Fruit fly (Drosophila melanogaster): ENCODE measurements around the gene Akap200.

The Akap200 gene

dm6 chr2L:8464107-8464582 is 48.7 kb downstream of the Akap200 start, which contains the start of gene prg (continued):
- no peak for TF ChIP-seq CG17912 (GFP tag; optimal IDR thresholded peaks at IDR 0.05)
- no peak for TF ChIP-seq CG1832 (GFP tag; optimal IDR thresholded peaks at IDR 0.05)
- TF ChIP-seq CG7271 (tag; optimal IDR thresholded peaks at IDR 0.05), result no peak
- no peak for TF ChIP-seq CG10959 (GFP tag; IDR thresholded peaks at IDR 0.05)
- TF ChIP-seq ken (GFP tag; IDR thresholded peaks at IDR 0.05), result peak; percentile 28; the same call in 1 of the 3 replicates
- TF ChIP-seq CG8944 (GFP tag; optimal IDR thresholded peaks at IDR 0.05), result peak; percentile 35
- TF ChIP-seq NC2α (GFP tag; optimal IDR thresholded peaks at IDR 0.05), result peak; percentile 42
- peak; percentile 74 for TF ChIP-seq CG30403 (GFP tag; optimal IDR thresholded peaks at IDR 0.05)
- TF ChIP-seq CG1529 (GFP tag; optimal IDR thresholded peaks at IDR 0.05), result peak; percentile 37
- TF ChIP-seq ase (GFP tag; IDR thresholded peaks at IDR 0.05), result no peak
- TF ChIP-seq dpn (GFP tag; optimal IDR thresholded peaks at IDR 0.05), result peak; percentile 33 to 70
- no peak for TF ChIP-seq jigr1 (GFP tag; IDR thresholded peaks at IDR 0.05)
- TF ChIP-seq lab (GFP tag; optimal IDR thresholded peaks at IDR 0.05), result peak; percentile 79
- TF ChIP-seq CG10565 (GFP tag; optimal IDR thresholded peaks at IDR 0.05), result no peak
- TF ChIP-seq ham (GFP tag; IDR thresholded peaks at IDR 0.05), result no peak
- no peak; the same call in 1 of the 2 replicates for TF ChIP-seq Adf1 (GFP tag; IDR thresholded peaks at IDR 0.05)
- no peak for TF ChIP-seq emc (GFP tag; optimal IDR thresholded peaks at IDR 0.05)
- peak; percentile 95 for TF ChIP-seq CG16813 (GFP tag; IDR thresholded peaks at IDR 0.05; ENCODE audit: partially characterized antibody)
- TF ChIP-seq Mad (GFP tag; optimal IDR thresholded peaks at IDR 0.05), result peak; percentile 40
- TF ChIP-seq Sry-δ (GFP tag; optimal IDR thresholded peaks at IDR 0.05), result peak; percentile 77
- TF ChIP-seq Dip2 (GFP tag; IDR thresholded peaks at IDR 0.05), result no peak
- peak; percentile 26 for TF ChIP-seq Six4 (GFP tag; optimal IDR thresholded peaks at IDR 0.05)
- no peak for TF ChIP-seq Ravus (GFP tag; IDR thresholded peaks at IDR 0.05)
- no peak for TF ChIP-seq br (optimal IDR thresholded peaks at IDR 0.05)
- no peak for TF ChIP-seq Drgx (GFP tag; IDR thresholded peaks at IDR 0.05)
- 0 out of 2 replicates have a peak, but pooled peaks have one; percentile 30 for TF ChIP-seq CG10321 (GFP tag; IDR thresholded peaks at IDR 0.05)
- no peak for TF ChIP-seq lov (optimal IDR thresholded peaks at IDR 0.05)
- no peak for TF ChIP-seq lov (GFP tag; IDR thresholded peaks at IDR 0.05)
- TF ChIP-seq wek (GFP tag; optimal IDR thresholded peaks at IDR 0.05), result no peak
- TF ChIP-seq nerfin-2 (GFP tag; IDR thresholded peaks at IDR 0.05; ENCODE audit: partially characterized antibody), result peak; percentile 94
- TF ChIP-seq CG12942 (GFP tag; optimal IDR thresholded peaks at IDR 0.05), result peak; percentile 1
- no peak for TF ChIP-seq p53 (GFP tag; optimal IDR thresholded peaks at IDR 0.05)
- TF ChIP-seq CTCF (GFP tag; optimal IDR thresholded peaks at IDR 0.05), result no peak
- peak; percentile 79 for TF ChIP-seq CG7839 (tag; optimal IDR thresholded peaks at IDR 0.05)
- TF ChIP-seq NFAT (GFP tag; IDR thresholded peaks at IDR 0.05), result peak; percentile 52
- TF ChIP-seq sens (GFP tag), result peak; percentile 97
- TF ChIP-seq CG32767 (GFP tag; IDR thresholded peaks at IDR 0.05), result peak; percentile 41; the same call in 1 of the 2 replicates
- TF ChIP-seq Dll (GFP tag; IDR thresholded peaks at IDR 0.05; ENCODE audit: partially characterized antibody), result peak; percentile 97
- peak; percentile 57 for TF ChIP-seq CG1603 (tag; optimal IDR thresholded peaks at IDR 0.05)
- TF ChIP-seq NK7.1 (GFP tag; optimal IDR thresholded peaks at IDR 0.05), result peak; percentile 24
- no peak for TF ChIP-seq CG17802 (tag; optimal IDR thresholded peaks at IDR 0.05)
- TF ChIP-seq Oli (tag; optimal IDR thresholded peaks at IDR 0.05), result peak; percentile 67
- peak; percentile 65 for TF ChIP-seq Side (GFP tag; optimal IDR thresholded peaks at IDR 0.05)
- peak; percentile 66 for TF ChIP-seq nmo (GFP tag; optimal IDR thresholded peaks at IDR 0.05)
- TF ChIP-seq gcm2 (GFP tag; optimal IDR thresholded peaks at IDR 0.05), result peak; percentile 44
- peak; percentile 25 for TF ChIP-seq Elba2 (GFP tag; optimal IDR thresholded peaks at IDR 0.05)
- peak; percentile 47 for TF ChIP-seq CG4328 (GFP tag; optimal IDR thresholded peaks at IDR 0.05)
- TF ChIP-seq ap (GFP tag; IDR thresholded peaks at IDR 0.05), result peak; percentile 49; the same call in 1 of the 2 replicates
- no peak for TF ChIP-seq schlank (tag; optimal IDR thresholded peaks at IDR 0.05)
- peak; percentile 79 for TF ChIP-seq CG11504 (tag; optimal IDR thresholded peaks at IDR 0.05)
- peak; percentile 39 for TF ChIP-seq Dek (tag; optimal IDR thresholded peaks at IDR 0.05)
- peak; percentile 66 for TF ChIP-seq CG17385 (GFP tag; optimal IDR thresholded peaks at IDR 0.05)
- no peak for TF ChIP-seq Usf (GFP tag; optimal IDR thresholded peaks at IDR 0.05)

Measured in whole organism, embryonic.